Worm (Caenorhabditis elegans) whole organism, early embryonic: ENCODE measurements around the gene nadk-1.

Source experiments
- B0310.2 ChIP-seq: sonication (generic microtip); optimal IDR thresholded peaks from 2 replicates; lab custom pipeline; 2016; ENCODE audit warnings: mild to moderate bottlenecking, missing genetic modification characterization, missing compliant biosample characterization
- F13C5.2 ChIP-seq: sonication (generic microtip); optimal IDR thresholded peaks from 2 replicates; lab custom pipeline; 2017; ENCODE audit warnings: mild to moderate bottlenecking, missing genetic modification characterization, inconsistent platforms, missing compliant biosample characterization
- aly-1 ChIP-seq: sonication (generic microtip); optimal IDR thresholded peaks from 2 replicates; lab custom pipeline; 2016; ENCODE audit warnings: missing genetic modification characterization, missing compliant biosample characterization
- ama-1 ChIP-seq: fragments of 150-350 bp; optimal IDR thresholded peaks from 2 replicates; lab custom pipeline; 2014
- ceh-13 ChIP-seq: fragments of 200-800 bp; sonication (Bioruptor generic); optimal IDR thresholded peaks from 2 replicates; lab custom pipeline; 2018; ENCODE audit warnings: mild to moderate bottlenecking, missing genetic modification characterization, missing compliant biosample characterization
- ceh-36 ChIP-seq: sonication (generic microtip); optimal IDR thresholded peaks from 2 replicates; lab custom pipeline; 2016; ENCODE audit warnings: missing genetic modification characterization, inconsistent platforms, missing compliant biosample characterization
- ets-7 ChIP-seq: sonication (generic microtip); optimal IDR thresholded peaks from 2 replicates; lab custom pipeline; 2016; ENCODE audit warnings: missing genotype, missing genetic modification characterization, missing compliant biosample characterization
- flt-1 ChIP-seq: fragments of 200-800 bp; sonication (Bioruptor generic); IDR thresholded peaks from 2 replicates; pipeline ENCODE4 v1.3.6; 2022; ENCODE audit warnings: missing genetic modification characterization, missing compliant biosample characterization
- hmbx-1 ChIP-seq: sonication (generic microtip); optimal IDR thresholded peaks from 2 replicates; lab custom pipeline; 2016; ENCODE audit warnings: mild to moderate bottlenecking, missing genetic modification characterization, missing compliant biosample characterization
- hmg-4 ChIP-seq: fragments of 200-800 bp; sonication (Bioruptor generic); optimal IDR thresholded peaks from 2 replicates; lab custom pipeline; 2018; ENCODE audit warnings: mild to moderate bottlenecking, missing genetic modification characterization, missing compliant biosample characterization
- hnd-1 ChIP-seq: sonication (generic microtip); optimal IDR thresholded peaks from 2 replicates; lab custom pipeline; 2016; ENCODE audit warnings: missing genetic modification characterization, missing compliant biosample characterization
- pes-1 ChIP-seq: fragments of 200-800 bp; sonication (Bioruptor generic); IDR thresholded peaks from 2 replicates; pipeline ENCODE4 v1.3.6; 2022; ENCODE audit warnings: missing genetic modification reagents, missing genetic modification characterization, missing compliant biosample characterization
- scrt-1 ChIP-seq: fragments of 200-800 bp; sonication (Bioruptor generic); IDR thresholded peaks from 2 replicates; pipeline ENCODE4 v1.3.6; 2022; ENCODE audit warnings: missing genetic modification characterization, missing compliant biosample characterization
- sea-1 ChIP-seq: fragments of 200-800 bp; sonication (Bioruptor generic); conservative IDR thresholded peaks from 2 replicates; pipeline ENCODE4 v1.3.6; 2022; ENCODE audit warnings: missing genetic modification characterization, missing compliant biosample characterization
- tbx-11 ChIP-seq: fragments of 200-800 bp; sonication (Bioruptor generic); IDR thresholded peaks from 2 replicates; pipeline ENCODE4 v1.3.6; 2022; ENCODE audit warnings: missing genetic modification characterization, missing compliant biosample characterization
- tbx-37 ChIP-seq: fragments of 200-800 bp; sonication (Bioruptor generic); conservative IDR thresholded peaks from 2 replicates; pipeline ENCODE4 v1.3.6; 2022; ENCODE audit warnings: missing genetic modification reagents, missing genetic modification characterization, missing compliant biosample characterization
- tra-4 ChIP-seq: sonication (generic microtip); optimal IDR thresholded peaks from 2 replicates; lab custom pipeline; 2017; ENCODE audit warnings: missing genetic modification characterization, missing compliant biosample characterization

The nadk-1 gene

DNA sequence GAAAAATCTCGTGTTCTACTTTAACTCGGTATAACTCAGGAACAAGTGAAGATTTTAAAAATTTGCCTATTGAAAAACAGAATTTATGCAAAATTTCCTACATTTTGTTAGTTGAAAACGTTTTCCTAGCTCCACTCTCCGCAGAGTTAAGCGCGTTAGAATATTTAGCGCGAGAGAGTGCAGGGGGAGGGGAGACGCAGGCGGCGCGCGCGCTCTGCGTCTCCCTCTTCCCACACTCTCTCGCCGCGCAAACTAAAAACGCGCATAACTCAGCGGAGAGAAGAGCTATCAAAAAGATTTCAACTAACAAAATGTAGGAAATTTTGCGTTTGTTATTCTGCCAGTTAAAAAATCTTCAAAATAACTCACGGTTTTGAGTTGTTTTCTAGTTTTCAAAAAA, 15.3 kb downstream of the nadk-1 start:
- TF ChIP-seq B0310.2 (tag; lab: Kevin White, UChicago): no peak
- no peak for TF ChIP-seq ets-7
- TF ChIP-seq aly-1 (tag; lab: Kevin White, UChicago): no peak
- TF ChIP-seq hmbx-1 (tag; lab: Kevin White, UChicago): no peak
- TF ChIP-seq flt-1 (GFP tag; lab: Robert Waterston, UW): no peak
- TF ChIP-seq hnd-1 (tag; lab: Kevin White, UChicago): no peak
- TF ChIP-seq ceh-36 (tag; lab: Kevin White, UChicago): no peak
- no peak for TF ChIP-seq hmg-4
- TF ChIP-seq tra-4 (tag; lab: Kevin White, UChicago): no peak
- TF ChIP-seq ceh-13 (GFP tag; lab: Kevin White, UChicago): no peak
- TF ChIP-seq pes-1 (GFP tag; lab: Robert Waterston, UW): no peak
- TF ChIP-seq tbx-37 (GFP tag; lab: Robert Waterston, UW): no peak
- no peak for TF ChIP-seq sea-1
- TF ChIP-seq scrt-1 (GFP tag; lab: Robert Waterston, UW): no peak
- TF ChIP-seq ama-1 (lab: Kevin White, UChicago): no peak
- no peak for TF ChIP-seq F13C5.2 (tag; lab: Kevin White, UChicago)

- no peak for TF ChIP-seq hmg-4
- TF ChIP-seq B0310.2 (tag; lab: Kevin White, UChicago): no peak
- TF ChIP-seq ama-1 (lab: Kevin White, UChicago): no peak
- TF ChIP-seq ceh-13 (GFP tag; lab: Kevin White, UChicago): no peak
- TF ChIP-seq tbx-37 (GFP tag; lab: Robert Waterston, UW): no peak
- TF ChIP-seq tbx-11: no peak
Measured at ce11 chrIV:1475009-1475408, 18.1 kb downstream of the nadk-1 start, which contains the start of gene Y77E11A.12. Gene Y77E11A.12 (minus strand): TSS chrIV:1475109.

- TF ChIP-seq ceh-36 (tag; lab: Kevin White, UChicago) (no peak), B0310.2 (tag; lab: Kevin White, UChicago) (no peak), F13C5.2 (tag; lab: Kevin White, UChicago) (no peak), tra-4 (tag; lab: Kevin White, UChicago) (no peak), hmg-4 (no peak), tbx-11 (no peak), ets-7 (no peak), ceh-13 (GFP tag; lab: Kevin White, UChicago) (no peak), hnd-1 (tag; lab: Kevin White, UChicago) (no peak), aly-1 (tag; lab: Kevin White, UChicago) (no peak), tbx-37 (GFP tag; lab: Robert Waterston, UW) (no peak), sea-1 (no peak), scrt-1 (GFP tag; lab: Robert Waterston, UW) (no peak), hmbx-1 (tag; lab: Kevin White, UChicago) (no peak), pes-1 (GFP tag; lab: Robert Waterston, UW) (no peak), flt-1 (GFP tag; lab: Robert Waterston, UW) (no peak), ama-1 (lab: Kevin White, UChicago) (no peak)
Measured at ce11 chrIV:1478649-1479048, 21.8 kb downstream of the nadk-1 start.

DNA sequence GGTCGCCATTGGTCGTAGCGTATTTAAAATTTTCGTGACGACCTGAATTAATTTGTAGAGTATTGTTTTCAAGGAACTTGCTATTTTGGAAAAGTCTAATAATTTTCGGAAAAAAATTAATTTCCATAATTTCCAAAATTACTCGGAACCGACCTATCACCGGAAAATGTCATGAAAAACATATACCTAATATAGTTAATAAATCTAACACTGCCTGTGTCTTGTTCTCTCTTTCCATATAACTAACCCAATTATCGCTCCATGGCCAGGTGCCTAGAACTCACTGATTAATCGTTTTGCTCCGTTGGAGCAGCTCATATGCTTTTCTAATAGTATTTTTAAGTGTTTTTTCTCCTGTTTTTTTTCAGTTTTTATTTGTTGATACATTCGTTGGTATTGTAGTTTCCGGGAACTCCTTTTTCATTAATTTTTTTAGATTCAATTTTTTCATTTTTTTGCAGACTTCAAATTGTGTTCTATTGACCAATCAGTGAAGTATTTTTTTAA, 28.1 kb downstream of the nadk-1 start, which contains the start of gene Y77E11A.16:
Gene Y77E11A.16, plus strand, starts transcription at position 457 of the 507 bp plus-strand sequence.
- TF ChIP-seq scrt-1 (GFP tag; lab: Robert Waterston, UW) (no peak), F13C5.2 (tag; lab: Kevin White, UChicago) (no peak), aly-1 (tag; lab: Kevin White, UChicago) (no peak), pes-1 (GFP tag; lab: Robert Waterston, UW) (no peak)

DNA sequence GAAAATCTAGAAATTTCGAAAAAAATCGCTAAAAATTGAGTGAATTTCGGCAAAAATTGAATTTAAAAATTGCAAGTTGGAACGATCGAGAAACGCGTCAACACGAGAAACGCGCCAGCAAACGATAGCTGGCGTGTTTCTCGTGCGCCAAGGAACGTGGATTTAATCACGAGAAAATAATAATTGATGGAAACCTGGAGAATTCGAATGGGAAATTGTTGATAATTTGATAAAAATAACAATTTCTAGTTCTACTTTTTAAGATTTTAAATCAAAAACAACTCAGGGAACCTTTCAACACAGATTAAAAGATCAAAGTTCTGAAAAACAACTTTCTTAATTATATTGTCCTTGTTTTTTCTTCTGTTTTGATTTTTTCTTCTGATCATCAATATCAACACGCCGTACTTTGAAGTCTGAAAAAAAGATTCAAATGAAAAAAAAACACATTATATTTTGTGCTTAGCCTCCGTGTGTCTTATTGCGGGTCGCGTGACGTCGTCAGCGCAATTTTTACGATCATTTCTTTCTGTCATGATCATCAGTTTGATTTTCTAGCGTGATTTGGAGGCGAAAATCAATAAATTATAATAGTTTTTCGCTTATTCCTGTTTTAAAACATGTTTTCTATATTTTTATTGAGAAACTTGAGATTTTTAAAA, 39.3 kb downstream of the nadk-1 start, which contains the start of gene npp-20:
Gene npp-20, minus strand, starts transcription at position 6 of the 662 bp plus-strand sequence.
- TF ChIP-seq ets-7: no peak
- no peak for TF ChIP-seq pes-1 (GFP tag; lab: Robert Waterston, UW)
- no peak for TF ChIP-seq aly-1 (tag; lab: Kevin White, UChicago)
- no peak for TF ChIP-seq tbx-11
- no peak for TF ChIP-seq hnd-1 (tag; lab: Kevin White, UChicago)
- TF ChIP-seq F13C5.2 (tag; lab: Kevin White, UChicago): no peak
- no peak for TF ChIP-seq ama-1 (lab: Kevin White, UChicago)
- TF ChIP-seq ceh-13 (GFP tag; lab: Kevin White, UChicago): no peak
- TF ChIP-seq tbx-37 (GFP tag; lab: Robert Waterston, UW): no peak
- TF ChIP-seq flt-1 (GFP tag; lab: Robert Waterston, UW): no peak
- no peak for TF ChIP-seq B0310.2 (tag; lab: Kevin White, UChicago)

DNA sequence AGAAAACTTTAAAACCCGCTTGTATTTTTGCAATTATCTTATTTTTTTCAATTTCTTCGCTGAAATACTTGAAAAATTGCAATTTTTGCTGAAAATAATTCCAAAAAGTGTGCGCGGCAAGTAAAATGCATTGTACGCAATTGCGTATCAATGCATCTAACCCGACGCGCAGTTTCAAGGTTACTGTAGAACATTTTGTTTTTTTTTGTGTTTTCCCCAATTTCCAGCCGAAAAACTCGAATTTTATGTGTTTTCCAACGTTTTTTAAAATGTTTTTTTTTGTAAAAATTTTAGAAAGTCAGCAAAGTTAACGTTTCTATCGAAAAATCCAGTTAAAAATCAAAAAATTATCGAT, 39.8 kb downstream of the nadk-1 start:
- TF ChIP-seq aly-1 (tag; lab: Kevin White, UChicago) (no peak), sea-1 (no peak), pes-1 (GFP tag; lab: Robert Waterston, UW) (no peak), hmbx-1 (tag; lab: Kevin White, UChicago) (no peak), tra-4 (tag; lab: Kevin White, UChicago) (no peak), ceh-36 (tag; lab: Kevin White, UChicago) (no peak), ets-7 (no peak), hnd-1 (tag; lab: Kevin White, UChicago) (no peak), F13C5.2 (tag; lab: Kevin White, UChicago) (no peak), B0310.2 (tag; lab: Kevin White, UChicago) (no peak), flt-1 (GFP tag; lab: Robert Waterston, UW) (no peak), tbx-37 (GFP tag; lab: Robert Waterston, UW) (no peak), scrt-1 (GFP tag; lab: Robert Waterston, UW) (no peak), ceh-13 (GFP tag; lab: Kevin White, UChicago) (no peak), ama-1 (lab: Kevin White, UChicago) (no peak)

DNA sequence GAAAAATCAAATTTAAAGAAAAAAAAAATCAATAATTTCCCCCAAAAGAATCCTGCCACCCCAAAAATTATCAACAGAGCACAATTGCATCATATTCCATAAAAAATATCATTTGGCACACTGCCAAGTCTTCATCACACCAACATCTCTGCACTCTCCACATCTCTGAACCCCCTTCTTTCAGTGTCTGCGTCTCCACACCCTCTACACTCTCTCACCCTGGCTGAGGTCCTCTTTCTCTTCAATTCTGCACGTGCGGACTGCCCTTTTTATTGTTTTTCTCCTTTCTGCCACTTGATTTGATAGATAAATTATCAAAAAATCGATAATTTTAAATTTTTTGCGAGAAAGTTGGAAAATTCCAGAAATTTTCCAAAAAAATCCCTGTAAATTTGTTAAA, 40.6 kb downstream of the nadk-1 start, which contains the start of gene hxk-3:
Gene hxk-3, plus strand, starts transcription at position 179 of the 400 bp plus-strand sequence.
- TF ChIP-seq flt-1 (GFP tag; lab: Robert Waterston, UW) (no peak), ceh-36 (tag; lab: Kevin White, UChicago) (no peak), tbx-37 (GFP tag; lab: Robert Waterston, UW) (no peak), F13C5.2 (tag; lab: Kevin White, UChicago) (no peak), hmg-4 (no peak), scrt-1 (GFP tag; lab: Robert Waterston, UW) (no peak), hnd-1 (tag; lab: Kevin White, UChicago) (no peak), aly-1 (tag; lab: Kevin White, UChicago) (no peak), tra-4 (tag; lab: Kevin White, UChicago) (no peak), ama-1 (lab: Kevin White, UChicago) (no peak), ceh-13 (GFP tag; lab: Kevin White, UChicago) (no peak)
